Fruit fly (Drosophila melanogaster) whole organism, prepupa: Measurements from ENCODE around the gene CG34242.

Experiments
- CG10631 ChIP-seq: fragments of 200-800 bp; sonication (Bioruptor generic); optimal IDR thresholded peaks from 2 replicates; lab custom pipeline; 2016; ENCODE audit warnings: missing biosample characterization, missing genetic modification characterization
- CG10669 ChIP-seq: fragments of 200-800 bp; sonication (Bioruptor generic); optimal IDR thresholded peaks from 3 replicates; lab custom pipeline; 2018; ENCODE audit warnings: missing biosample characterization, mild to moderate bottlenecking, missing genetic modification characterization, moderate library complexity
- CG11294 ChIP-seq: fragments of 200-800 bp; sonication (Bioruptor generic); IDR thresholded peaks from 2 replicates; pipeline ENCODE4 v1.3.6; 2022; ENCODE audit warnings: missing biosample characterization, missing genetic modification characterization
- CG11762 ChIP-seq: fragments of 200-800 bp; sonication (Bioruptor generic); optimal IDR thresholded peaks from 3 replicates; lab custom pipeline; 2016; ENCODE audit warnings: missing biosample characterization, missing genetic modification characterization; ENCODE audit not compliant: insufficient read depth
- CG15336 ChIP-seq: fragments of 200-800 bp; sonication (Bioruptor generic); IDR thresholded peaks from 2 replicates; pipeline ENCODE4 v1.3.6; 2022; ENCODE audit warnings: missing biosample characterization, missing genetic modification characterization
- CG16779 ChIP-seq: fragments of 200-800 bp; sonication (Bioruptor generic); optimal IDR thresholded peaks from 3 replicates; lab custom pipeline; 2017; ENCODE audit warnings: missing biosample characterization, mild to moderate bottlenecking, missing genetic modification characterization
- CG3919 ChIP-seq: fragments of 200-800 bp; sonication (Bioruptor generic); optimal IDR thresholded peaks from 3 replicates; lab custom pipeline; 2016; ENCODE audit warnings: missing biosample characterization, missing genetic modification characterization
- CG4318 ChIP-seq: fragments of 200-800 bp; sonication (Bioruptor generic); optimal IDR thresholded peaks from 3 replicates; lab custom pipeline; 2017; ENCODE audit warnings: missing biosample characterization, mild to moderate bottlenecking, missing genetic modification characterization
- CG6163 ChIP-seq: fragments of 200-800 bp; sonication (Bioruptor generic); IDR thresholded peaks from 3 replicates; pipeline ENCODE4 v1.3.6; 2022; ENCODE audit warnings: missing biosample characterization, missing genetic modification characterization
- CG6276 ChIP-seq: fragments of 200-800 bp; sonication (Bioruptor generic); optimal IDR thresholded peaks from 2 replicates; lab custom pipeline; 2017; ENCODE audit warnings: missing biosample characterization, mild to moderate bottlenecking, missing genetic modification characterization
- CG6792 ChIP-seq: fragments of 200-800 bp; sonication (Bioruptor generic); optimal IDR thresholded peaks from 3 replicates; lab custom pipeline; 2016; ENCODE audit warnings: missing biosample characterization, missing genetic modification characterization
- CG6808 ChIP-seq: fragments of 200-800 bp; sonication (Bioruptor generic); optimal IDR thresholded peaks from 3 replicates; lab custom pipeline; 2017; ENCODE audit warnings: missing biosample characterization, missing genetic modification characterization, mild to moderate bottlenecking, moderate library complexity, missing genetic modification reagents
- CG6854 ChIP-seq: fragments of 200-800 bp; sonication (Bioruptor generic); optimal IDR thresholded peaks from 2 replicates; lab custom pipeline; 2017; ENCODE audit warnings: missing biosample characterization, mild to moderate bottlenecking, missing genetic modification characterization
- CG7368 ChIP-seq: fragments of 200-800 bp; sonication (Bioruptor generic); optimal IDR thresholded peaks from 3 replicates; lab custom pipeline; 2016; ENCODE audit warnings: missing biosample characterization, missing genetic modification characterization
- CG8119 ChIP-seq: fragments of 200-800 bp; sonication (Bioruptor generic); IDR thresholded peaks from 3 replicates; pipeline ENCODE4 v1.3.6; 2022; ENCODE audit warnings: missing biosample characterization, missing genetic modification characterization
- CG8319 ChIP-seq: fragments of 200-800 bp; sonication (Bioruptor generic); optimal IDR thresholded peaks from 3 replicates; lab custom pipeline; 2016; ENCODE audit warnings: missing biosample characterization, missing genetic modification characterization
- CG8632 ChIP-seq: fragments of 200-800 bp; sonication (Bioruptor generic); optimal IDR thresholded peaks from 3 replicates; lab custom pipeline; 2016; ENCODE audit warnings: missing biosample characterization, missing genetic modification characterization
- Eip75B ChIP-seq: fragments of 200-800 bp; sonication (Bioruptor generic); optimal IDR thresholded peaks from 3 replicates; lab custom pipeline; 2016; ENCODE audit warnings: missing biosample characterization, missing genetic modification characterization
- Eip78C ChIP-seq: fragments of 200-800 bp; sonication (Bioruptor generic); peaks from one replicate; lab custom pipeline; 2016; ENCODE audit warnings: missing biosample characterization, missing genetic modification characterization
- Ets96B ChIP-seq: fragments of 200-800 bp; optimal IDR thresholded peaks from 2 replicates; lab custom pipeline; 2019; ENCODE audit warnings: missing biosample characterization, mild to moderate bottlenecking, missing genetic modification characterization, moderate library complexity
- Gug ChIP-seq: fragments of 200-800 bp; sonication (Bioruptor generic); IDR thresholded peaks from 2 replicates; pipeline ENCODE4 v1.3.6; 2022; ENCODE audit warnings: missing biosample characterization, missing genetic modification characterization
- Hr38 ChIP-seq: sonication (Bioruptor generic); optimal IDR thresholded peaks from 2 replicates; lab custom pipeline; 2016; ENCODE audit warnings: missing biosample characterization, missing genetic modification characterization
- Hr39 ChIP-seq: fragments of 200-800 bp; sonication (Bioruptor generic); optimal IDR thresholded peaks from 2 replicates; lab custom pipeline; 2016; ENCODE audit warnings: missing biosample characterization, missing genetic modification characterization
- Hr4 ChIP-seq: fragments of 200-800 bp; sonication (Bioruptor generic); optimal IDR thresholded peaks from 3 replicates; lab custom pipeline; 2016; ENCODE audit warnings: missing biosample characterization, missing genetic modification characterization
- Lpt ChIP-seq: fragments of 200-800 bp; sonication (Bioruptor generic); optimal IDR thresholded peaks from 3 replicates; lab custom pipeline; 2016; ENCODE audit warnings: missing biosample characterization, missing genetic modification characterization
- Met ChIP-seq: fragments of 200-800 bp; sonication (Bioruptor generic); optimal IDR thresholded peaks from 3 replicates; lab custom pipeline; 2016; ENCODE audit warnings: missing biosample characterization, missing genetic modification characterization
- OdsH ChIP-seq: fragments of 200-800 bp; sonication (Bioruptor generic); optimal IDR thresholded peaks from 3 replicates; lab custom pipeline; 2016; ENCODE audit warnings: missing biosample characterization, missing genetic modification characterization
- Sox14 ChIP-seq: fragments of 200-800 bp; sonication (Bioruptor generic); optimal IDR thresholded peaks from 3 replicates; lab custom pipeline; 2016; ENCODE audit warnings: missing biosample characterization, missing genetic modification characterization
- Sox15 ChIP-seq: fragments of 200-800 bp; sonication (Bioruptor generic); optimal IDR thresholded peaks from 3 replicates; lab custom pipeline; 2016; ENCODE audit warnings: missing biosample characterization, missing genetic modification characterization
- acj6 ChIP-seq: fragments of 200-800 bp; sonication (Bioruptor generic); optimal IDR thresholded peaks from 3 replicates; lab custom pipeline; 2016; ENCODE audit warnings: missing biosample characterization, missing genetic modification characterization
- cyc ChIP-seq: fragments of 200-800 bp; sonication (Bioruptor generic); optimal IDR thresholded peaks from 3 replicates; lab custom pipeline; 2016; ENCODE audit warnings: missing biosample characterization, missing genetic modification characterization
- dac ChIP-seq: fragments of 200-800 bp; sonication (Bioruptor generic); optimal IDR thresholded peaks from 2 replicates; lab custom pipeline; 2017; ENCODE audit warnings: missing biosample characterization, mild to moderate bottlenecking, missing genetic modification characterization
- dsx ChIP-seq: fragments of 200-800 bp; optimal IDR thresholded peaks from 3 replicates; lab custom pipeline; 2019; ENCODE audit warnings: missing biosample characterization, mild to moderate bottlenecking, missing genetic modification characterization, moderate library complexity; ENCODE audit not compliant: poor library complexity, severe bottlenecking
- eg ChIP-seq: fragments of 200-800 bp; sonication (Bioruptor generic); IDR thresholded peaks from 3 replicates; pipeline ENCODE4 v1.3.6; 2022; ENCODE audit warnings: missing biosample characterization, missing genetic modification characterization
- esn ChIP-seq: fragments of 200-800 bp; sonication (Bioruptor generic); optimal IDR thresholded peaks from 2 replicates; lab custom pipeline; 2016; ENCODE audit warnings: missing biosample characterization, mild to moderate bottlenecking, missing genetic modification characterization, moderate library complexity
- fd59A ChIP-seq: fragments of 200-800 bp; sonication (Bioruptor generic); optimal IDR thresholded peaks from 2 replicates; lab custom pipeline; 2017; ENCODE audit warnings: missing biosample characterization, mild to moderate bottlenecking, missing genetic modification characterization, missing genetic modification reagents
- fd85E ChIP-seq: fragments of 200-800 bp; sonication (Bioruptor generic); optimal IDR thresholded peaks from 3 replicates; lab custom pipeline; 2016; ENCODE audit warnings: missing biosample characterization, missing genetic modification characterization
- fkh ChIP-seq: fragments of 200-800 bp; sonication (Bioruptor generic); optimal IDR thresholded peaks from 3 replicates; lab custom pipeline; 2017; ENCODE audit warnings: missing biosample characterization, mild to moderate bottlenecking, missing genetic modification characterization, moderate library complexity
- lz ChIP-seq: fragments of 200-800 bp; sonication (Bioruptor generic); optimal IDR thresholded peaks from 3 replicates; lab custom pipeline; 2016; ENCODE audit warnings: missing biosample characterization, missing genetic modification characterization
- net ChIP-seq: fragments of 200-800 bp; sonication (Bioruptor generic); optimal IDR thresholded peaks from 3 replicates; lab custom pipeline; 2016; ENCODE audit warnings: missing biosample characterization, missing genetic modification characterization
- salr ChIP-seq, 2 experiments: fragments of 200-800 bp; sonication (Bioruptor generic); optimal IDR thresholded peaks; 3 replicates each; lab custom pipeline; 2016 to 2018; ENCODE audit warnings: missing biosample characterization in 2 of 2, missing genetic modification characterization in 2 of 2, mild to moderate bottlenecking in 1 of 2
- ss ChIP-seq, 2 experiments: fragments of 200-800 bp; sonication (Bioruptor generic); optimal IDR thresholded peaks; 2 replicates in 1 of 2; 3 replicates in 1 of 2; lab custom pipeline; 2017 to 2018; ENCODE audit warnings: mild to moderate bottlenecking in 2 of 2, missing biosample characterization in 2 of 2, missing genetic modification characterization in 2 of 2, moderate library complexity in 1 of 2
- svp ChIP-seq: fragments of 200-800 bp; sonication (Bioruptor generic); peaks from one replicate; lab custom pipeline; 2016; ENCODE audit warnings: missing biosample characterization, missing genetic modification characterization
- topi ChIP-seq: fragments of 200-800 bp; sonication (Bioruptor generic); optimal IDR thresholded peaks from 3 replicates; lab custom pipeline; 2016; ENCODE audit warnings: missing biosample characterization, missing genetic modification characterization
- vri ChIP-seq: fragments of 200-800 bp; sonication (Bioruptor generic); optimal IDR thresholded peaks from 3 replicates; lab custom pipeline; 2016; ENCODE audit warnings: missing biosample characterization, mild to moderate bottlenecking, missing genetic modification characterization

Gene CG34242

DNA sequence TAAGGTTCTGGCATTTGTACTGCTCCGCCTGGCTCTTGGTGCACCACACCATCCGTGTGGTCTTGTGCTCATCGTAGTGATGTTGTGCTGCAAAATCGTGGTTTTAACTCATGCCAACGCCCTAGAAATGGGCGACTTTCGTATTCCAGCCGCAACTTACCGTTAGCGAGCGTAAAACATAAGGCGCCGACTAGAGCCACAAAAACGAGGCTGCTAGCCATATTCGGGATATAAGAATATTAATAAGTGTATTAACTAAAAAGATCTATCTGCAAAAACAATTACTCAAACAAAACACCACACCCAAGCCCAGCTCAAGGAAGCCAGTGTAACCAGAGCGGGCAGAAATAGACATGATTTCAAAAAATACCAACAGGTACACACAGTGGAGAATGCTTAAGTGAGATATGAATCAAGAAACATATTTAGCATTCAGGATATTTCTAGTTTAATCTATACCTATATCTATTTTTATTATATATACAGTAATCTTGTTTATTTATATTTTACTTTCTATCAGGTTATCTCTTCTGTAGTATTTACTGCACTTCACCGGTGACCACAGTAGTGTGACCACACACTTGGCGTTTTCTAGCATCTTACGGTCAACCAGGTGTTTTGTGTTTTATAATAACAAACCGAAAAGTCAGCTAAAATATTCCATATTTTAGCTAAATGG, at the start of gene CG34242, which contains the start of gene Tsf2 (continued):
- TF ChIP-seq CG6854 (GFP tag; lab: Kevin White, UChicago) (no peak), Hr38 (GFP tag; lab: Kevin White, UChicago) (no peak), CG4318 (GFP tag; lab: Kevin White, UChicago) (no peak), CG7368 (GFP tag; lab: Kevin White, UChicago) (peak; percentile 37), CG8632 (GFP tag; lab: Kevin White, UChicago) (no peak), lz (GFP tag; lab: Kevin White, UChicago) (peak; percentile 47), Eip75B (no peak), esn (peak; percentile 20), CG11294 (peak; percentile 83)

DNA sequence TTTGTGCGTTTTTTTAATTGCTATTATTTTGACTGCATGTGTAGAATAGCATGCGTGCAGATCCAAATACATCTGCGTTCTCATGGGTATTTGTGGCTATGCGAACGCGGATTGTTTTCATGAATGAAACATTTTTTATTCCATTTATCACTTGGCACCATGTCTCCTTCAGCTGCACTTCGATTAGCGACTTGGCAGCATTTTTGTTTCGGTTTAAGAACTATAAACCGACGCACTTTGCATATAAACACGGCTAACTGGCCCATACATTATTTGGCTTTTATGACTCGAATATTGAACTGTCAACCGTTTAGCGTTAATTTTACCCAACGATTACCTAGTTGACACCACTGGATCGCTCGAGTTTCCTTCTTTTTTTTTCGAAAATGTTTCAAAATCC, 49.3 kb upstream of the CG34242 start:
- TF ChIP-seq CG6276 (GFP tag; lab: Kevin White, UChicago) = no peak
- TF ChIP-seq eg = 0 out of 3 replicates have a peak, but pooled peaks have one; percentile 23
- peak; percentile 24 for TF ChIP-seq Eip78C (GFP tag; lab: Kevin White, UChicago)
- TF ChIP-seq CG3919 (GFP tag; lab: Kevin White, UChicago) = no peak
- peak; percentile 91 for TF ChIP-seq CG6808

- TF ChIP-seq OdsH (GFP tag; lab: Kevin White, UChicago) (peak; percentile 38), CG15336 (peak; percentile 53), esn (peak; percentile 1), dac (GFP tag; lab: Kevin White, UChicago) (no peak), fd85E (GFP tag; lab: Kevin White, UChicago) (no peak), Ets96B (no peak), net (GFP tag; lab: Kevin White, UChicago) (no peak), salr (GFP tag; optimal IDR thresholded peaks at IDR 0.05; lab: Kevin White, UChicago) (no peak), Hr4 (peak; percentile 46), Sox15 (GFP tag; lab: Kevin White, UChicago) (no peak), cyc (GFP tag; lab: Kevin White, UChicago) (no peak), fd59A (no peak), CG4318 (GFP tag; lab: Kevin White, UChicago) (no peak), ss (GFP tag; optimal IDR thresholded peaks at IDR 0.05; lab: Kevin White, UChicago) (no peak), Met (GFP tag; lab: Kevin White, UChicago) (peak; percentile 9), fkh (GFP tag; lab: Kevin White, UChicago) (peak; percentile 2), CG6808 (no peak), dsx (no peak), CG7368 (GFP tag; lab: Kevin White, UChicago) (no peak), CG6854 (GFP tag; lab: Kevin White, UChicago) (no peak), Gug (GFP tag; lab: Robert Waterston, UW) (peak; percentile 23; the same call in 1 of the 2 replicates), lz (GFP tag; lab: Kevin White, UChicago) (no peak), topi (no peak), acj6 (GFP tag; lab: Kevin White, UChicago) (peak; percentile 25), CG3919 (GFP tag; lab: Kevin White, UChicago) (peak; percentile 7), CG10631 (GFP tag; lab: Kevin White, UChicago) (no peak), CG8319 (GFP tag; lab: Kevin White, UChicago) (no peak), CG8119 (GFP tag; lab: Robert Waterston, UW) (no peak; the same call in 2 of the 3 replicates), Hr39 (GFP tag; lab: Kevin White, UChicago) (no peak), Lpt (GFP tag; lab: Kevin White, UChicago) (no peak), CG6792 (GFP tag; lab: Kevin White, UChicago) (no peak), CG16779 (tag; lab: Kevin White, UChicago) (peak; percentile 2), vri (GFP tag; lab: Kevin White, UChicago) (no peak), CG6163 (GFP tag; lab: Robert Waterston, UW) (peak; percentile 57), Hr38 (GFP tag; lab: Kevin White, UChicago) (no peak), Sox14 (GFP tag; lab: Kevin White, UChicago) (no peak), CG11762 (no peak), Eip78C (GFP tag; lab: Kevin White, UChicago) (peak; percentile 79), CG6276 (GFP tag; lab: Kevin White, UChicago) (peak; percentile 12), svp (peak; percentile 76), CG10669 (GFP tag; lab: Kevin White, UChicago) (no peak), CG8632 (GFP tag; lab: Kevin White, UChicago) (no peak), Eip75B (peak; percentile 13)
Measured at dm6 chr3L:12484948-12485347, 48.8 kb upstream of the CG34242 start, which contains the start of gene CG10663. CG10663 (minus strand) TSS chr3L:12485035.
